Worm (Caenorhabditis elegans) whole organism, young adult: ENCODE data around the gene Y57G11C.42.

Source experiments
- D2030.7 ChIP-seq: fragments of 200-800 bp; sonication (Bioruptor generic); IDR thresholded peaks from 2 replicates; pipeline ENCODE4 v1.3.6; 2022; ENCODE audit warnings: missing genetic modification reagents, missing genetic modification characterization, missing compliant biosample characterization
- F33H1.4 ChIP-seq: fragments of 200-800 bp; sonication (Bioruptor generic); IDR thresholded peaks from 2 replicates; pipeline ENCODE4 v1.3.6; 2022; ENCODE audit warnings: missing genetic modification reagents, missing genetic modification characterization, missing compliant biosample characterization
- F37B4.10 ChIP-seq: fragments of 200-800 bp; sonication (Bioruptor generic); IDR thresholded peaks from 2 replicates; pipeline ENCODE4 v1.3.6; 2022; ENCODE audit warnings: missing genetic modification characterization, missing compliant biosample characterization
- F39B2.1 ChIP-seq: fragments of 200-800 bp; sonication (Bioruptor generic); IDR thresholded peaks from 2 replicates; pipeline ENCODE4 v1.3.6; 2022; ENCODE audit warnings: missing genetic modification reagents, missing genetic modification characterization, missing compliant biosample characterization
- F57A8.1 ChIP-seq: fragments of 200-800 bp; sonication (Bioruptor generic); optimal IDR thresholded peaks from 2 replicates; lab custom pipeline; 2018; ENCODE audit warnings: mild to moderate bottlenecking, missing genetic modification characterization, moderate library complexity, missing compliant biosample characterization
- aptf-2 ChIP-seq: fragments of 200-800 bp; sonication (Bioruptor generic); conservative IDR thresholded peaks from 2 replicates; pipeline ENCODE4 v1.3.6; 2022; ENCODE audit warnings: missing genetic modification reagents, missing genetic modification characterization, missing compliant biosample characterization
- attf-3 ChIP-seq: fragments of 200-800 bp; sonication (Bioruptor generic); conservative IDR thresholded peaks from 2 replicates; pipeline ENCODE4 v1.3.6; 2022; ENCODE audit warnings: missing genetic modification reagents, missing genetic modification characterization, missing compliant biosample characterization
- attf-6 ChIP-seq: fragments of 200-800 bp; sonication (Bioruptor generic); IDR thresholded peaks from 2 replicates; pipeline ENCODE4 v1.3.6; 2022; ENCODE audit warnings: missing genetic modification reagents, missing genetic modification characterization, missing compliant biosample characterization
- ccch-3 ChIP-seq: fragments of 200-800 bp; sonication (Bioruptor generic); optimal IDR thresholded peaks from 2 replicates; lab custom pipeline; 2018; ENCODE audit warnings: mild to moderate bottlenecking, missing genetic modification characterization, missing compliant biosample characterization
- cebp-2 ChIP-seq: fragments of 200-800 bp; sonication (Bioruptor generic); IDR thresholded peaks from 2 replicates; pipeline ENCODE4 v1.3.6; 2022; ENCODE audit warnings: missing genetic modification characterization, missing compliant biosample characterization
- ceh-40 ChIP-seq: fragments of 200-800 bp; sonication (Bioruptor generic); IDR thresholded peaks from 2 replicates; pipeline ENCODE4 v1.3.6; 2022; ENCODE audit warnings: missing genetic modification characterization, missing compliant biosample characterization
- dpl-1 ChIP-seq: fragments of 150-350 bp; optimal IDR thresholded peaks from 2 replicates; lab custom pipeline; 2014; ENCODE audit warnings: missing biosample characterization, missing genetic modification reagents, missing genetic modification characterization
- efl-1 ChIP-seq: fragments of 150-350 bp; optimal IDR thresholded peaks from 2 replicates; lab custom pipeline; 2014; ENCODE audit warnings: missing biosample characterization, missing genetic modification reagents, missing genetic modification characterization
- egl-18 ChIP-seq: fragments of 200-800 bp; sonication (Bioruptor generic); IDR thresholded peaks from 2 replicates; pipeline ENCODE4 v1.3.6; 2022; ENCODE audit warnings: missing genetic modification reagents, missing genetic modification characterization, missing compliant biosample characterization
- egrh-3 ChIP-seq: fragments of 200-800 bp; sonication (Bioruptor generic); IDR thresholded peaks from 2 replicates; pipeline ENCODE4 v1.3.6; 2022; ENCODE audit warnings: missing genetic modification reagents, missing genetic modification characterization, missing compliant biosample characterization
- hlh-12 ChIP-seq: sonication (generic microtip); optimal IDR thresholded peaks from 2 replicates; lab custom pipeline; 2016; ENCODE audit warnings: missing genetic modification characterization, missing compliant biosample characterization
- hlh-26 ChIP-seq: fragments of 200-800 bp; sonication (Bioruptor generic); conservative IDR thresholded peaks from 2 replicates; pipeline ENCODE4 v1.3.6; 2022; ENCODE audit warnings: missing genetic modification reagents, missing genetic modification characterization, missing compliant biosample characterization
- hsf-1 ChIP-seq: fragments of 200-800 bp; sonication (Bioruptor generic); IDR thresholded peaks from 2 replicates; pipeline ENCODE4 v1.3.6; 2022; ENCODE audit warnings: missing genetic modification reagents, missing genetic modification characterization, missing compliant biosample characterization
- let-526 ChIP-seq: fragments of 200-800 bp; sonication (Bioruptor generic); IDR thresholded peaks from 2 replicates; pipeline ENCODE4 v1.3.6; 2022; ENCODE audit warnings: missing genetic modification reagents, missing genetic modification characterization, missing compliant biosample characterization
- lin-35 ChIP-seq, 3 experiments: fragments of 150-350 bp in 2 of 3; sonication (generic microtip) in 1 of 3; optimal IDR thresholded peaks; 2 replicates each; lab custom pipeline; 2014 to 2018; ENCODE audit warnings: missing biosample characterization in 3 of 3, missing genetic modification characterization in 3 of 3, missing genetic modification reagents in 3 of 3
- lin-40 ChIP-seq: sonication (generic microtip); optimal IDR thresholded peaks from 2 replicates; lab custom pipeline; 2016; ENCODE audit warnings: missing genetic modification characterization, mild to moderate bottlenecking, missing compliant biosample characterization, missing genotype, missing genetic modification reagents
- lsy-27 ChIP-seq: sonication (generic microtip); optimal IDR thresholded peaks from 2 replicates; lab custom pipeline; 2017; ENCODE audit warnings: missing genetic modification characterization, mild to moderate bottlenecking, missing compliant biosample characterization, antibody characterized with exemption, missing genotype, borderline replicate concordance; ENCODE audit not compliant: insufficient read depth
- madf-3 ChIP-seq: fragments of 200-800 bp; sonication (Bioruptor generic); IDR thresholded peaks from 2 replicates; pipeline ENCODE4 v1.3.6; 2022; ENCODE audit warnings: missing genetic modification reagents, missing genetic modification characterization, missing compliant biosample characterization
- madf-6 ChIP-seq: fragments of 200-800 bp; sonication (Bioruptor generic); IDR thresholded peaks from 2 replicates; pipeline ENCODE4 v1.3.6; 2022; ENCODE audit warnings: missing genetic modification reagents, missing genetic modification characterization, missing compliant biosample characterization
- mcd-1 ChIP-seq: fragments of 200-800 bp; sonication (Bioruptor generic); IDR thresholded peaks from 2 replicates; pipeline ENCODE4 v1.3.6; 2022; ENCODE audit warnings: missing genetic modification reagents, missing genetic modification characterization, missing compliant biosample characterization
- nfya-1 ChIP-seq: sonication (generic microtip); optimal IDR thresholded peaks from 2 replicates; lab custom pipeline; 2017; ENCODE audit warnings: antibody characterized with exemption, missing compliant biosample characterization, missing genetic modification characterization, borderline replicate concordance; ENCODE audit not compliant: insufficient read depth
- nhr-120 ChIP-seq: fragments of 200-800 bp; sonication (Bioruptor generic); IDR thresholded peaks from 2 replicates; pipeline ENCODE4 v1.3.6; 2022; ENCODE audit warnings: missing genetic modification characterization, missing compliant biosample characterization
- nhr-27 ChIP-seq: fragments of 200-800 bp; sonication (Bioruptor generic); optimal IDR thresholded peaks from 2 replicates; lab custom pipeline; 2018; ENCODE audit warnings: mild to moderate bottlenecking, missing genetic modification characterization, moderate library complexity, missing compliant biosample characterization
- nhr-90 ChIP-seq: sonication (generic microtip); optimal IDR thresholded peaks from 2 replicates; lab custom pipeline; 2016; ENCODE audit warnings: missing genotype, mild to moderate bottlenecking, missing genetic modification characterization, missing compliant biosample characterization
- pha-4 ChIP-seq: fragments of 150-350 bp; sonication (generic microtip); optimal IDR thresholded peaks from 2 replicates; lab custom pipeline; 2014; ENCODE audit warnings: missing biosample characterization, missing genetic modification reagents, missing genetic modification characterization
- repo-1 ChIP-seq: sonication (generic microtip); optimal IDR thresholded peaks from 2 replicates; lab custom pipeline; 2017; ENCODE audit warnings: mild to moderate bottlenecking, missing genetic modification characterization, missing compliant biosample characterization
- sdz-38 ChIP-seq: sonication (generic microtip); optimal IDR thresholded peaks from 2 replicates; lab custom pipeline; 2016; ENCODE audit warnings: missing genotype, missing genetic modification characterization, missing compliant biosample characterization
- sea-2 ChIP-seq: fragments of 200-800 bp; sonication (Bioruptor generic); IDR thresholded peaks from 2 replicates; pipeline ENCODE4 v1.3.6; 2022; ENCODE audit warnings: missing genetic modification characterization, missing compliant biosample characterization
- snpc-1.1 ChIP-seq: sonication (generic microtip); optimal IDR thresholded peaks from 2 replicates; lab custom pipeline; 2017; ENCODE audit warnings: missing genetic modification characterization, mild to moderate bottlenecking, missing compliant biosample characterization, antibody characterized with exemption, moderate library complexity, missing genotype, missing genetic modification reagents; ENCODE audit not compliant: insufficient read depth
- snpc-1.3 ChIP-seq: sonication (generic microtip); optimal IDR thresholded peaks from 2 replicates; lab custom pipeline; 2017; ENCODE audit warnings: missing genetic modification characterization, mild to moderate bottlenecking, missing compliant biosample characterization, antibody characterized with exemption, moderate library complexity, missing genotype, missing genetic modification reagents; ENCODE audit not compliant: insufficient read depth
- snpc-3.4 ChIP-seq: sonication (generic microtip); optimal IDR thresholded peaks from 2 replicates; lab custom pipeline; 2017; ENCODE audit warnings: missing genetic modification characterization, mild to moderate bottlenecking, missing compliant biosample characterization, antibody characterized with exemption, moderate library complexity, missing genotype, missing genetic modification reagents
- snpc-4 ChIP-seq, 5 experiments: fragments of 150-350 bp in 1 of 5; sonication (generic microtip) in 4 of 5; optimal IDR thresholded peaks; 2 replicates each; lab custom pipeline; 2014 to 2018; ENCODE audit warnings: missing genetic modification characterization in 5 of 5, missing biosample characterization in 3 of 5, antibody characterized with exemption in 2 of 5, mild to moderate bottlenecking in 2 of 5, missing compliant biosample characterization in 2 of 5, missing genotype in 2 of 5, moderate library complexity in 2 of 5, missing genetic modification reagents in 1 of 5
- zfh-2 ChIP-seq: fragments of 200-800 bp; sonication (Bioruptor generic); conservative IDR thresholded peaks from 2 replicates; pipeline ENCODE4 v1.3.6; 2022; ENCODE audit warnings: missing genetic modification reagents, missing genetic modification characterization, missing compliant biosample characterization
- ztf-18 ChIP-seq: sonication (generic microtip); optimal IDR thresholded peaks from 2 replicates; lab custom pipeline; 2016; ENCODE audit warnings: missing genotype, mild to moderate bottlenecking, missing genetic modification characterization, missing compliant biosample characterization
- ztf-22 ChIP-seq: fragments of 200-800 bp; sonication (Bioruptor generic); optimal IDR thresholded peaks from 2 replicates; lab custom pipeline; 2018; ENCODE audit warnings: mild to moderate bottlenecking, missing genetic modification characterization, moderate library complexity, missing compliant biosample characterization
- ztf-6 ChIP-seq: fragments of 200-800 bp; sonication (Bioruptor generic); IDR thresholded peaks from 2 replicates; pipeline ENCODE4 v1.3.6; 2022; ENCODE audit warnings: missing genetic modification reagents, missing genetic modification characterization, missing compliant biosample characterization

Y57G11C.42 gene

ce11 chrIV:14790579-14790978 lies 62.3 kb downstream of the Y57G11C.42 start (continued):
- TF ChIP-seq egl-18 (GFP tag; lab: Robert Waterston, UW), result no peak

- TF ChIP-seq lsy-27 (no peak), nhr-27 (tag; lab: Kevin White, UChicago) (no peak), nfya-1 (no peak), ztf-22 (GFP tag; lab: Kevin White, UChicago) (no peak), snpc-1.3 (peak; percentile 4), madf-6 (GFP tag; lab: Robert Waterston, UW) (peak; percentile 36; the same call in 1 of the 2 replicates), efl-1 (GFP tag; lab: Kevin White, UChicago) (peak; percentile 43), snpc-1.1 (tag; lab: Kevin White, UChicago) (peak; percentile 9), attf-6 (peak; percentile 65; the same call in 1 of the 2 replicates), nhr-120 (no peak), ztf-18 (peak; percentile 13), egrh-3 (GFP tag; lab: Robert Waterston, UW) (no peak), dpl-1 (peak; percentile 20), F33H1.4 (GFP tag; lab: Robert Waterston, UW) (no peak), aptf-2 (GFP tag; lab: Robert Waterston, UW) (no peak), snpc-4 (GFP tag; optimal IDR thresholded peaks at IDR 0.05; lab: Kevin White, UChicago) (no peak), snpc-4 (tag; optimal IDR thresholded peaks at IDR 0.05; lab: Kevin White, UChicago) (peak in 1 of 4 experiments; percentile 72), attf-3 (GFP tag; lab: Robert Waterston, UW) (no peak), egl-18 (GFP tag; lab: Robert Waterston, UW) (no peak), lin-40 (tag; lab: Kevin White, UChicago) (no peak)
Measured at ce11 chrIV:14792602-14793232, 64.4 kb downstream of the Y57G11C.42 start, which contains the start of gene gdi-1. Gene gdi-1, minus strand, starts transcription at chrIV:14792887.

ce11 chrIV:14793900-14794624 lies 65.7 kb downstream of the Y57G11C.42 start:
- TF ChIP-seq snpc-1.1 (tag; lab: Kevin White, UChicago) (no peak), sdz-38 (no peak), lin-40 (tag; lab: Kevin White, UChicago) (peak; percentile 45), let-526 (GFP tag; lab: Robert Waterston, UW) (no peak), snpc-3.4 (tag; lab: Kevin White, UChicago) (no peak), F57A8.1 (GFP tag; lab: Kevin White, UChicago) (no peak), pha-4 (tag; lab: Kevin White, UChicago) (no peak), cebp-2 (no peak), lin-35 (GFP tag; optimal IDR thresholded peaks at IDR 0.05; lab: Kevin White, UChicago) (peak in 1 of 3 experiments; percentile 13), zfh-2 (GFP tag; lab: Robert Waterston, UW) (peak; percentile 51; the same call in 1 of the 2 replicates), nhr-90 (tag; lab: Kevin White, UChicago) (peak; percentile 38), ccch-3 (GFP tag; lab: Kevin White, UChicago) (no peak), hlh-26 (GFP tag; lab: Robert Waterston, UW) (no peak), repo-1 (tag; lab: Kevin White, UChicago) (no peak), attf-6 (no peak), hlh-12 (tag; lab: Kevin White, UChicago) (no peak), madf-3 (GFP tag; lab: Robert Waterston, UW) (no peak), F37B4.10 (GFP tag; lab: Robert Waterston, UW) (0 out of 2 replicates have a peak, but pooled peaks have one; percentile 36), F39B2.1 (GFP tag; lab: Robert Waterston, UW) (no peak), ceh-40 (GFP tag; lab: Robert Waterston, UW) (no peak), sea-2 (GFP tag; lab: Robert Waterston, UW) (no peak), ztf-6 (no peak), D2030.7 (GFP tag; lab: Robert Waterston, UW) (no peak), egl-18 (GFP tag; lab: Robert Waterston, UW) (no peak), snpc-4 (GFP tag; optimal IDR thresholded peaks at IDR 0.05; lab: Kevin White, UChicago) (peak; percentile 15), snpc-4 (tag; optimal IDR thresholded peaks at IDR 0.05; lab: Kevin White, UChicago) (peak in 1 of 4 experiments; percentile 3), mcd-1 (no peak; the same call in 1 of the 2 replicates), hsf-1 (GFP tag; lab: Robert Waterston, UW) (peak; percentile 54; the same call in 1 of the 2 replicates)
